Worm (Caenorhabditis elegans) whole organism, L1 larva: ENCODE measurements around the gene his-61.

Experiments
- C16A3.4 ChIP-seq: fragments of 150-350 bp; optimal IDR thresholded peaks from 2 replicates; lab custom pipeline; 2014; ENCODE audit warnings: missing biosample characterization, missing genetic modification characterization
- F16B12.6 ChIP-seq: fragments of 150-350 bp; optimal IDR thresholded peaks from 2 replicates; lab custom pipeline; 2014; ENCODE audit warnings: missing biosample characterization, missing genetic modification characterization
- Y116A8C.19 ChIP-seq: sonication (generic microtip); optimal IDR thresholded peaks from 2 replicates; lab custom pipeline; 2016; ENCODE audit warnings: missing compliant biosample characterization, missing genetic modification characterization, borderline replicate concordance
- alr-1 ChIP-seq: fragments of 200-800 bp; sonication (Bioruptor generic); optimal IDR thresholded peaks from 2 replicates; lab custom pipeline; 2018; ENCODE audit warnings: borderline replicate concordance, mild to moderate bottlenecking, missing genetic modification characterization, missing compliant biosample characterization
- blmp-1 ChIP-seq: fragments of 150-350 bp; optimal IDR thresholded peaks from 2 replicates; lab custom pipeline; 2014; ENCODE audit warnings: missing biosample characterization, missing genetic modification characterization
- ceh-82 ChIP-seq, 3 experiments: fragments of 150-350 bp in 1 of 3; sonication (generic microtip) in 2 of 3; optimal IDR thresholded peaks; 2 replicates each; lab custom pipeline; 2014 to 2017; ENCODE audit warnings: missing biosample characterization in 3 of 3, missing genetic modification characterization in 3 of 3
- ceh-88 ChIP-seq: fragments of 200-800 bp; sonication (Bioruptor generic); IDR thresholded peaks from 2 replicates; pipeline ENCODE4 v1.3.6; 2022; ENCODE audit warnings: missing genetic modification characterization, missing compliant biosample characterization
- ceh-90 ChIP-seq: sonication (generic microtip); optimal IDR thresholded peaks from 2 replicates; lab custom pipeline; 2016; ENCODE audit warnings: missing genetic modification characterization, missing compliant biosample characterization
- dpl-1 ChIP-seq, 3 experiments: fragments of 150-350 bp in 2 of 3; sonication (generic microtip) in 1 of 3; optimal IDR thresholded peaks; 2 replicates each; lab custom pipeline; 2014 to 2017; ENCODE audit warnings: missing biosample characterization in 3 of 3, missing genetic modification characterization in 3 of 3, missing genetic modification reagents in 3 of 3
- dsc-1 ChIP-seq: sonication (generic microtip); optimal IDR thresholded peaks from 2 replicates; lab custom pipeline; 2016; ENCODE audit warnings: mild to moderate bottlenecking, missing genetic modification characterization, missing compliant biosample characterization
- efl-3 ChIP-seq: fragments of 200-800 bp; sonication (Bioruptor generic); optimal IDR thresholded peaks from 2 replicates; lab custom pipeline; 2018; ENCODE audit warnings: mild to moderate bottlenecking, missing genetic modification characterization, missing compliant biosample characterization
- egl-27 ChIP-seq, 2 experiments: fragments of 150-350 bp in 1 of 2; sonication (generic microtip); optimal IDR thresholded peaks; 3 replicates each; lab custom pipeline; 2017 to 2018; ENCODE audit warnings: missing biosample characterization in 2 of 2, missing genetic modification characterization in 2 of 2, missing genetic modification reagents in 2 of 2
- elt-2 ChIP-seq: sonication (generic microtip); optimal IDR thresholded peaks from 2 replicates; lab custom pipeline; 2016; ENCODE audit warnings: missing genetic modification characterization, mild to moderate bottlenecking, inconsistent platforms, missing compliant biosample characterization, missing genetic modification reagents
- elt-3 ChIP-seq, 6 experiments: fragments of 150-350 bp in 1 of 6; sonication (generic microtip); optimal IDR thresholded peaks; 2 replicates each; lab custom pipeline; 2017 to 2018; ENCODE audit warnings: missing biosample characterization in 6 of 6, missing genetic modification characterization in 6 of 6, inconsistent platforms in 1 of 6
- ets-5 ChIP-seq: fragments of 200-800 bp; sonication (Bioruptor generic); IDR thresholded peaks from 2 replicates; pipeline ENCODE4 v1.3.6; 2022; ENCODE audit warnings: missing genetic modification characterization, missing compliant biosample characterization
- fkh-10 ChIP-seq: sonication (generic microtip); optimal IDR thresholded peaks from 2 replicates; lab custom pipeline; 2017; ENCODE audit warnings: missing biosample characterization, missing genetic modification reagents, missing genetic modification characterization
- fkh-4 ChIP-seq: sonication (generic microtip); optimal IDR thresholded peaks from 2 replicates; lab custom pipeline; 2016; ENCODE audit warnings: missing compliant biosample characterization, missing genetic modification characterization, borderline replicate concordance
- fos-1 ChIP-seq: fragments of 150-350 bp; optimal IDR thresholded peaks from 2 replicates; lab custom pipeline; 2014; ENCODE audit warnings: missing biosample characterization, missing genetic modification characterization
- hlh-4 ChIP-seq: sonication (generic microtip); optimal IDR thresholded peaks from 2 replicates; lab custom pipeline; 2016; ENCODE audit warnings: mild to moderate bottlenecking, missing genetic modification characterization, missing compliant biosample characterization
- hpl-2 ChIP-seq: fragments of 150-350 bp; optimal IDR thresholded peaks from 2 replicates; lab custom pipeline; 2014; ENCODE audit warnings: missing biosample characterization, missing genetic modification reagents, missing genetic modification characterization
- isw-1 ChIP-seq: fragments of 200-800 bp; sonication (Bioruptor generic); IDR thresholded peaks from 2 replicates; pipeline ENCODE4 v1.3.6; 2022; ENCODE audit warnings: missing genetic modification characterization, missing compliant biosample characterization
- jun-1 ChIP-seq: fragments of 150-350 bp; optimal IDR thresholded peaks from 2 replicates; lab custom pipeline; 2014; ENCODE audit warnings: missing biosample characterization, missing genetic modification reagents, missing genetic modification characterization
- lin-13 ChIP-seq: fragments of 150-350 bp; optimal IDR thresholded peaks from 2 replicates; lab custom pipeline; 2014; ENCODE audit warnings: missing biosample characterization, missing genetic modification reagents, missing genetic modification characterization
- lin-35 ChIP-seq, 2 experiments: fragments of 150-350 bp; optimal IDR thresholded peaks; 2 replicates each; lab custom pipeline; 2014; ENCODE audit warnings: missing biosample characterization in 2 of 2, missing genetic modification characterization in 2 of 2, missing genetic modification reagents in 2 of 2
- lir-3 ChIP-seq: sonication (generic microtip); optimal IDR thresholded peaks from 2 replicates; lab custom pipeline; 2016; ENCODE audit warnings: mild to moderate bottlenecking, missing genetic modification characterization, moderate library complexity, missing compliant biosample characterization; ENCODE audit not compliant: poor library complexity
- lsy-2 ChIP-seq, 2 experiments: fragments of 150-350 bp; optimal IDR thresholded peaks; 2 replicates each; lab custom pipeline; 2014; ENCODE audit warnings: missing biosample characterization in 2 of 2, missing genetic modification characterization in 2 of 2
- mab-9 ChIP-seq: fragments of 200-800 bp; sonication (Bioruptor generic); IDR thresholded peaks from 2 replicates; pipeline ENCODE4 v1.3.6; 2022; ENCODE audit warnings: missing genetic modification reagents, missing genetic modification characterization, missing compliant biosample characterization
- mef-2 ChIP-seq: fragments of 150-350 bp; optimal IDR thresholded peaks from 2 replicates; lab custom pipeline; 2014; ENCODE audit warnings: missing biosample characterization, missing genetic modification characterization
- mep-1 ChIP-seq: fragments of 150-350 bp; optimal IDR thresholded peaks from 2 replicates; lab custom pipeline; 2014; ENCODE audit warnings: missing biosample characterization, missing genetic modification characterization
- nhr-11 ChIP-seq: fragments of 150-350 bp; optimal IDR thresholded peaks from 2 replicates; lab custom pipeline; 2014; ENCODE audit warnings: missing biosample characterization, missing genetic modification characterization
- nhr-19 ChIP-seq: fragments of 200-800 bp; sonication (Bioruptor generic); conservative IDR thresholded peaks from 2 replicates; pipeline ENCODE4 v1.3.6; 2022; ENCODE audit warnings: missing genetic modification characterization, missing compliant biosample characterization
- nhr-47 ChIP-seq: sonication (generic microtip); optimal IDR thresholded peaks from 2 replicates; lab custom pipeline; 2016; ENCODE audit warnings: mild to moderate bottlenecking, missing genetic modification characterization, moderate library complexity, missing compliant biosample characterization
- nhr-71 ChIP-seq: sonication (generic microtip); optimal IDR thresholded peaks from 2 replicates; lab custom pipeline; 2016; ENCODE audit warnings: mild to moderate bottlenecking, missing genetic modification characterization, moderate library complexity, missing compliant biosample characterization
- nhr-76 ChIP-seq: sonication (generic microtip); optimal IDR thresholded peaks from 2 replicates; lab custom pipeline; 2017; ENCODE audit warnings: missing biosample characterization, missing genetic modification characterization
- nhr-77 ChIP-seq: fragments of 150-350 bp; optimal IDR thresholded peaks from 2 replicates; lab custom pipeline; 2014; ENCODE audit warnings: missing biosample characterization, missing genetic modification characterization
- nhr-90 ChIP-seq: sonication (generic microtip); optimal IDR thresholded peaks from 2 replicates; lab custom pipeline; 2016; ENCODE audit warnings: mild to moderate bottlenecking, missing genetic modification characterization, missing compliant biosample characterization; ENCODE audit not compliant: poor library complexity
- pag-3 ChIP-seq: sonication (generic microtip); optimal IDR thresholded peaks from 2 replicates; lab custom pipeline; 2017; ENCODE audit warnings: missing genetic modification characterization, mild to moderate bottlenecking, missing compliant biosample characterization, antibody characterized with exemption, borderline replicate concordance; ENCODE audit not compliant: insufficient read depth
- pax-3 ChIP-seq: fragments of 200-800 bp; sonication (Bioruptor generic); optimal IDR thresholded peaks from 2 replicates; lab custom pipeline; 2018; ENCODE audit warnings: mild to moderate bottlenecking, missing genetic modification characterization, moderate library complexity, missing compliant biosample characterization
- pqm-1 ChIP-seq: sonication (generic microtip); optimal IDR thresholded peaks from 3 replicates; lab custom pipeline; 2017; ENCODE audit warnings: missing biosample characterization, missing genetic modification characterization
- snu-23 ChIP-seq: sonication (generic microtip); optimal IDR thresholded peaks from 2 replicates; lab custom pipeline; 2016; ENCODE audit warnings: missing genetic modification characterization, missing compliant biosample characterization
- sox-4 ChIP-seq: sonication (generic microtip); optimal IDR thresholded peaks from 2 replicates; lab custom pipeline; 2016; ENCODE audit warnings: missing genetic modification characterization, missing compliant biosample characterization
- sptf-1 ChIP-seq: fragments of 150-350 bp; optimal IDR thresholded peaks from 2 replicates; lab custom pipeline; 2014; ENCODE audit warnings: missing biosample characterization, missing genetic modification characterization
- tlp-1 ChIP-seq: fragments of 150-350 bp; optimal IDR thresholded peaks from 2 replicates; lab custom pipeline; 2014; ENCODE audit warnings: missing biosample characterization, missing genetic modification characterization
- unc-30 ChIP-seq: sonication (generic microtip); optimal IDR thresholded peaks from 2 replicates; lab custom pipeline; 2017; ENCODE audit warnings: missing biosample characterization, missing genetic modification characterization
- unc-86 ChIP-seq: sonication (generic microtip); optimal IDR thresholded peaks from 2 replicates; lab custom pipeline; 2016; ENCODE audit warnings: missing genetic modification characterization, missing compliant biosample characterization
- unc-98 ChIP-seq: fragments of 200-800 bp; sonication (Bioruptor generic); IDR thresholded peaks from 2 replicates; pipeline ENCODE4 v1.3.6; 2022; ENCODE audit warnings: missing genetic modification characterization, missing compliant biosample characterization
- vab-15 ChIP-seq: sonication (generic microtip); optimal IDR thresholded peaks from 2 replicates; lab custom pipeline; 2017; ENCODE audit warnings: missing genotype, mild to moderate bottlenecking, missing genetic modification characterization, missing compliant biosample characterization
- xbp-1 ChIP-seq: sonication (generic microtip); optimal IDR thresholded peaks from 2 replicates; lab custom pipeline; 2016; ENCODE audit warnings: missing genetic modification characterization, missing compliant biosample characterization
- zag-1 ChIP-seq: fragments of 150-350 bp; optimal IDR thresholded peaks from 2 replicates; lab custom pipeline; 2014; ENCODE audit warnings: missing biosample characterization, missing genetic modification characterization
- zip-4 ChIP-seq: fragments of 200-800 bp; sonication (Bioruptor generic); optimal IDR thresholded peaks from 2 replicates; lab custom pipeline; 2018; ENCODE audit warnings: mild to moderate bottlenecking, missing genetic modification characterization, moderate library complexity, missing compliant biosample characterization
- ztf-4 ChIP-seq: fragments of 150-350 bp; optimal IDR thresholded peaks from 2 replicates; lab custom pipeline; 2014; ENCODE audit warnings: missing biosample characterization, missing genetic modification characterization

The his-61 gene

DNA sequence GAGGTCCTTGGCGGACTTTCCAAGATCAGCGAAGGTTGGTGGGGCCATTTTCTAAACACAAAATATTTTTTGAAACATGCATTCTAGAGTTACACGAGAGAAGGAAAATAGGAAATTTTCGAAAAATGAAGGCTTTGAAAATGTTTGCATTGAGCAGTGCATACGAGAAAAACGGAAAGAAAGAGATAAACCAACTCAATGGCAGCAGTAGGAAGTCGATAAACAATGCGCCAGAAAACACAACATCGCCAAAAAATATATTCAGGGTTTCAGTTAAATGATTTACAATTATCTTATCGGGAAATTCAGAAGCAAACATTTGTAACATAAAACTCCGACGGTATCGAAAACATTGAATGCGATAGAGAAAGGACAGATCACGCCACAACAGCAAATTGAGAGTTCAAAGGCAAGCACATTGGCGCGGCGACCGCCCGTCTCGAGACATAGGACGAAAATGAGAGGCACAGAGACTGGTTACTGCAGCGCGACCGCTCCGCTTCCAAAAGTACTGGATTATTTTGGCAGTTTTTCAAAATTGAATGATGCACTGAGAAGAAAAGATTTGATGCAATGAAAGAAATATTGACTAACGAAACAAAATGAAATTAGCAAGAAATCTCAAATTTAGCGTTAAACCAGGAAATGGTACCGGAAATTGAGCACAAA lies 22.0 kb upstream of the his-61 start, which contains the start of the genes vdac-1 and R05G6.5 (continued):
- TF ChIP-seq ceh-88 (GFP tag; lab: Robert Waterston, UW) (peak; percentile 49; the same call in 1 of the 2 replicates), mef-2 (tag; lab: Kevin White, UChicago) (peak; percentile 30), snu-23 (peak; percentile 93), fkh-4 (tag; lab: Kevin White, UChicago) (no peak), vab-15 (tag; lab: Kevin White, UChicago) (peak; percentile 8), fkh-10 (GFP tag; lab: Kevin White, UChicago) (peak; percentile 28), nhr-19 (GFP tag; lab: Robert Waterston, UW) (peak; percentile 87), lir-3 (peak; percentile 7), dpl-1 (GFP tag; optimal IDR thresholded peaks at IDR 0.05; lab: Kevin White, UChicago) (peak; percentile 89 to 92 (median 92)), lsy-2 (tag; optimal IDR thresholded peaks at IDR 0.05; lab: Kevin White, UChicago) (peak; percentile 77 to 90), nhr-11 (tag; lab: Kevin White, UChicago) (peak; percentile 24), lin-13 (GFP tag; lab: Kevin White, UChicago) (peak; percentile 82), ceh-90 (tag; lab: Kevin White, UChicago) (no peak), sox-4 (tag; lab: Kevin White, UChicago) (no peak), hpl-2 (GFP tag; lab: Kevin White, UChicago) (no peak), nhr-77 (tag; lab: Kevin White, UChicago) (peak; percentile 90), dsc-1 (tag; lab: Kevin White, UChicago) (peak; percentile 57), jun-1 (tag; lab: Kevin White, UChicago) (peak; percentile 58), nhr-76 (tag; lab: Kevin White, UChicago) (no peak), pax-3 (tag; lab: Kevin White, UChicago) (peak; percentile 47), mep-1 (tag; lab: Kevin White, UChicago) (peak; percentile 54), lin-35 (GFP tag; optimal IDR thresholded peaks at IDR 0.05; lab: Kevin White, UChicago) (peak; percentile 94 to 97), ceh-82 (tag; optimal IDR thresholded peaks at IDR 0.05; lab: Kevin White, UChicago) (peak; percentile 42 to 93 (median 70)), efl-3 (GFP tag; lab: Kevin White, UChicago) (no peak), nhr-90 (tag; lab: Kevin White, UChicago) (peak; percentile 80), Y116A8C.19 (tag; lab: Kevin White, UChicago) (no peak), alr-1 (tag; lab: Kevin White, UChicago) (no peak), ets-5 (no peak), xbp-1 (tag; lab: Kevin White, UChicago) (peak; percentile 83), elt-3 (tag; optimal IDR thresholded peaks at IDR 0.05; lab: Kevin White, UChicago) (peak in 4 of 6 experiments; percentile 30 to 78 (median 46)), blmp-1 (tag; lab: Kevin White, UChicago) (peak; percentile 79), fos-1 (tag; lab: Kevin White, UChicago) (peak; percentile 63), pqm-1 (peak; percentile 67), mab-9 (GFP tag; lab: Robert Waterston, UW) (0 out of 2 replicates have a peak, but pooled peaks have one; percentile 17), elt-2 (tag; lab: Kevin White, UChicago) (peak; percentile 73), tlp-1 (no peak), ztf-4 (tag; lab: Kevin White, UChicago) (peak; percentile 55), F16B12.6 (tag; lab: Kevin White, UChicago) (no peak), zag-1 (tag; lab: Kevin White, UChicago) (no peak), unc-30 (no peak), hlh-4 (tag; lab: Kevin White, UChicago) (no peak), sptf-1 (tag; lab: Kevin White, UChicago) (no peak), pag-3 (tag; lab: Kevin White, UChicago) (no peak), nhr-47 (tag; lab: Kevin White, UChicago) (peak; percentile 83), nhr-71 (tag; lab: Kevin White, UChicago) (peak; percentile 95), zip-4 (no peak), C16A3.4 (tag; lab: Kevin White, UChicago) (peak; percentile 90), unc-86 (tag; lab: Kevin White, UChicago) (peak; percentile 56), egl-27 (tag; optimal IDR thresholded peaks at IDR 0.05; lab: Kevin White, UChicago) (peak in 1 of 2 experiments; percentile 33), unc-98 (no peak), isw-1 (GFP tag; lab: Robert Waterston, UW) (peak; percentile 71)
